Worm (Caenorhabditis elegans) whole organism, L4/young adult: ENCODE measurements around the gene gasr-8.

Experiments used
- W03F9.2 ChIP-seq: fragments of 150-350 bp; optimal IDR thresholded peaks from 2 replicates; lab custom pipeline; 2014; ENCODE audit warnings: missing biosample characterization, missing genetic modification characterization
- him-1 ChIP-seq: sonication (generic microtip); optimal IDR thresholded peaks from 2 replicates; lab custom pipeline; 2016; ENCODE audit warnings: missing genotype, missing genetic modification reagents, missing genetic modification characterization, missing compliant biosample characterization

ce11 chrV:14689060-14689750 lies at the start of gene gasr-8:
- TF ChIP-seq W03F9.2 (tag; lab: Kevin White, UChicago) (no peak), him-1 (tag; lab: Kevin White, UChicago) (no peak)
